Worm (Caenorhabditis elegans): ENCODE results near the gene tsp-6.

tsp-6 gene

ce11 chrX:2862372-2862771, 42.1 kb downstream of the tsp-6 start, which contains the start of gene comt-1:
comt-1 (minus strand) TSS chrX:2862472.
- TF ChIP-seq ama-1 (optimal IDR thresholded peaks at IDR 0.05) (no peak), lin-13 (GFP tag; optimal IDR thresholded peaks at IDR 0.05) (no peak), dmd-4 (tag; optimal IDR thresholded peaks at IDR 0.05) (no peak), Y55F3AM.14 (GFP tag; optimal IDR thresholded peaks at IDR 0.05) (no peak), mab-5 (tag; optimal IDR thresholded peaks at IDR 0.05) (no peak), sma-9 (GFP tag; optimal IDR thresholded peaks at IDR 0.05) (no peak), sma-9 (tag; optimal IDR thresholded peaks at IDR 0.05) (no peak), elt-3 (tag; optimal IDR thresholded peaks at IDR 0.05) (no peak), mbf-1 (tag; optimal IDR thresholded peaks at IDR 0.05) (no peak), fos-1 (tag; optimal IDR thresholded peaks at IDR 0.05) (no peak), ztf-11 (tag; optimal IDR thresholded peaks at IDR 0.05) (no peak), C34F6.9 (tag; optimal IDR thresholded peaks at IDR 0.05) (no peak), nhr-77 (tag; optimal IDR thresholded peaks at IDR 0.05) (no peak), sma-3 (GFP tag; optimal IDR thresholded peaks at IDR 0.05) (no peak), skn-1 (tag; optimal IDR thresholded peaks at IDR 0.05) (no peak), lin-39 (tag; optimal IDR thresholded peaks at IDR 0.05) (no peak), unc-39 (tag; optimal IDR thresholded peaks at IDR 0.05) (no peak), crh-2 (tag; optimal IDR thresholded peaks at IDR 0.05) (no peak), nhr-10 (tag; optimal IDR thresholded peaks at IDR 0.05) (no peak), ZK546.5 (tag; optimal IDR thresholded peaks at IDR 0.05) (no peak)

DNA sequence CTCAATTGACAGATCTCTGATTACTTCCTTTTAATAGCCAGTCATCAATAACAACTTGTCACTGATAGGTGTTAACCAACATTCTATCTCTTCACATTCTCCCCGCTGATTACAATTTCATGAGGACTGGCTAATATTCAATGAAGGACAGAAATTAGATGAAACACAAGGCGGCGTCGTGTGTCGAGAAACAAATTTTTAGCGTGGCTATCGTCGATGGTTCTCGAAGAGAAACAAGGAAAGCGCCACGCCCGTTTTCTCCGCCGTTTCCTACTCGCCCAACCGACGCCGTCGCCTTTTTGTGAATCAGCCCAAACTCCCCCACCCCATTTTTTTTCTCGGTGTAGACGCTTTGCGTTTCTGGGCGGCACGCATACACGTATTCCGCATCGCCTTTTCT, 43.7 kb downstream of the tsp-6 start, which contains the start of gene F53B3.6:
Gene F53B3.6 (plus strand): TSS at position 284 of the 400 bp plus-strand sequence.
- TF ChIP-seq egl-27 (tag; optimal IDR thresholded peaks at IDR 0.05) (no peak), unc-39 (tag; optimal IDR thresholded peaks at IDR 0.05) (no peak), sma-9 (GFP tag; optimal IDR thresholded peaks at IDR 0.05) (peak; percentile 26), sma-9 (tag; optimal IDR thresholded peaks at IDR 0.05) (no peak), sma-3 (GFP tag; optimal IDR thresholded peaks at IDR 0.05) (peak; percentile 68), fos-1 (tag; optimal IDR thresholded peaks at IDR 0.05) (peak; percentile 4), lin-39 (tag; optimal IDR thresholded peaks at IDR 0.05) (no peak), nhr-25 (tag; optimal IDR thresholded peaks at IDR 0.05) (peak; percentile 9)

DNA sequence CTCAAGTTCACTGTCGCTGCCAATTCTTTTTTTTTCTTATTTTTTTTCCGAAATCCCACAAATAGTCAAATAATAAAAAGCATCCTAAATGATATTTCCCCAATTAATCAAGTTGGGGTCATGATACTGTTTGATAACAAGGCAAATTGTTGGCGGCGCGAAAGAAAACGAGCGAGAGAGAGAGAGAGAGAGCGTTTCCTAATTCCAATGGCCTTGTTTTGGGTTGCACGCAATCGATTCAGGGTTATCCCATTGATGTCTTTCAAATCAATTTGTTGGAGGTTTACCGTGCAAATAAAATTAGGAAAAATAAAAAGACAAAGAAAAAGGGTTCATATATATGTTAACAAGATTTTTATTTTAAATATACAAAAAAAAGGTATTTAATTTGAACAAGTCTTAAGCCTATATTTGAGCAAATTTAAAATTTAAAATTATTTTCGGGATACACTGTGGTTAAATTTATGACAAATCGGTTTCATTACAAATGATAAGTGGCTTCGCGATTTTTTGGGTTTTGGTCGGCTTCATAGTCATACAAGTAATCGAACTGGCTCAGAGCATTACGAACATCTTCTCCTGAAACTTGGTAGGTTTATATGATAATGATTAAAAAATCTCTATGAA, 45.5 kb downstream of the tsp-6 start:
- TF ChIP-seq lin-39 (tag; optimal IDR thresholded peaks at IDR 0.05) = no peak
- TF ChIP-seq sma-3 (GFP tag; optimal IDR thresholded peaks at IDR 0.05) = peak; percentile 52
- no peak for TF ChIP-seq ZK546.5 (tag; optimal IDR thresholded peaks at IDR 0.05)
- TF ChIP-seq egl-27 (tag; optimal IDR thresholded peaks at IDR 0.05) = no peak
- TF ChIP-seq ztf-4 (tag; optimal IDR thresholded peaks at IDR 0.05) = peak; percentile 2
- peak in 1 of 2 experiments; percentile 18 for TF ChIP-seq lsy-2 (tag; optimal IDR thresholded peaks at IDR 0.05)

DNA sequence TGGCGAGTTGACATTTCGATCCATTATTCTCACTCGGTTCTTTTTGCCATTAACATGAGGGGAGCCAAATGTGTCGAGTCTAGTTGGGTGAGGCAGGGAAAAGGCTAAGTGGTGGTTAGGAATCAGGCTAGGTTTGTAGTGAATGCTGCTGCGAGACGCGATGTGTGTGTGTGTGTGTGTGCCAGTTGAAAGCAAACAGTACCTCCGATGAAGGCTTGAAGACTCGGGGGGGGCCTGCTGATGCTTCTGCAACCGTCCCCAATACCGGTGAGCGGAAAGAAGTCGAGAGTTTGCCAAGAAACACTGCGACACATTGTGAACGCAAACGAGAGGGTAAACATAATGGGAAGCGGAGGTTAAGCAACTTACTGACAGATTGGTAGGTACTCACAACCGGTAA, 50.8 kb downstream of the tsp-6 start, which contains the start of gene F53B3.3:
Gene F53B3.3 (minus strand): TSS at position 101 of the 400 bp plus-strand sequence.
- TF ChIP-seq ZK546.5 (tag; optimal IDR thresholded peaks at IDR 0.05) (no peak), F13H6.1 (tag; optimal IDR thresholded peaks at IDR 0.05) (peak; percentile 41)
